Worm (Caenorhabditis elegans) whole organism, midembryonic: ENCODE data around the gene gpx-5.

ENCODE experiments used
- T22C8.4 ChIP-seq: fragments of 200-800 bp; sonication (Bioruptor generic); IDR thresholded peaks from 2 replicates; pipeline ENCODE4 v1.3.6; 2022; ENCODE audit warnings: missing genetic modification characterization, missing compliant biosample characterization
- cog-1 ChIP-seq: sonication (generic microtip); optimal IDR thresholded peaks from 2 replicates; lab custom pipeline; 2016; ENCODE audit warnings: missing genetic modification characterization, missing compliant biosample characterization
- flt-1 ChIP-seq: fragments of 200-800 bp; sonication (Bioruptor generic); IDR thresholded peaks from 2 replicates; pipeline ENCODE4 v1.3.6; 2022; ENCODE audit warnings: missing genetic modification characterization, missing compliant biosample characterization
- klf-2 ChIP-seq: fragments of 200-800 bp; sonication (Bioruptor generic); conservative IDR thresholded peaks from 2 replicates; pipeline ENCODE4 v1.3.6; 2022; ENCODE audit warnings: missing genetic modification reagents, missing genetic modification characterization, missing compliant biosample characterization
- med-1 ChIP-seq: sonication (generic microtip); optimal IDR thresholded peaks from 2 replicates; lab custom pipeline; 2017; ENCODE audit warnings: missing genetic modification characterization, mild to moderate bottlenecking, missing compliant biosample characterization, antibody characterized with exemption, missing genetic modification reagents; ENCODE audit not compliant: insufficient read depth
- ref-1 ChIP-seq: fragments of 200-800 bp; sonication (Bioruptor generic); conservative IDR thresholded peaks from 2 replicates; pipeline ENCODE4 v1.3.6; 2022; ENCODE audit warnings: missing genetic modification reagents, missing genetic modification characterization, missing compliant biosample characterization
- tab-1 ChIP-seq: fragments of 200-800 bp; sonication (Bioruptor generic); IDR thresholded peaks from 2 replicates; pipeline ENCODE4 v1.3.6; 2022; ENCODE audit warnings: missing genetic modification characterization, missing compliant biosample characterization
- ztf-23 ChIP-seq: fragments of 200-800 bp; sonication (Bioruptor generic); IDR thresholded peaks from 2 replicates; pipeline ENCODE4 v1.3.6; 2022; ENCODE audit warnings: missing genetic modification reagents, missing genetic modification characterization, missing compliant biosample characterization
- ztf-29 ChIP-seq: fragments of 200-800 bp; sonication (Bioruptor generic); IDR thresholded peaks from 2 replicates; pipeline ENCODE4 v1.3.6; 2022; ENCODE audit warnings: missing genetic modification reagents, missing genetic modification characterization, missing compliant biosample characterization

The gpx-5 gene

ce11 chrX:9548011-9548795 lies 36.3 kb upstream of the gpx-5 start:
- no peak for TF ChIP-seq klf-2 (GFP tag; lab: Robert Waterston, UW)
- no peak for TF ChIP-seq T22C8.4 (GFP tag; lab: Robert Waterston, UW)
- TF ChIP-seq cog-1 (tag; lab: Kevin White, UChicago), result no peak
- TF ChIP-seq ztf-23 (GFP tag; lab: Robert Waterston, UW), result no peak
- TF ChIP-seq ztf-29 (GFP tag; lab: Robert Waterston, UW), result no peak
- TF ChIP-seq med-1, result no peak
- no peak for TF ChIP-seq ref-1
- no peak for TF ChIP-seq flt-1 (GFP tag; lab: Robert Waterston, UW)
- no peak for TF ChIP-seq tab-1 (GFP tag; lab: Robert Waterston, UW)

- no peak for TF ChIP-seq T22C8.4 (GFP tag; lab: Robert Waterston, UW)
- TF ChIP-seq ref-1, result no peak
- TF ChIP-seq tab-1 (GFP tag; lab: Robert Waterston, UW), result no peak
- no peak for TF ChIP-seq flt-1 (GFP tag; lab: Robert Waterston, UW)
Observed at ce11 chrX:9548890-9549289, 35.6 kb upstream of the gpx-5 start.

ce11 chrX:9549657-9550369 lies 34.7 kb upstream of the gpx-5 start:
- TF ChIP-seq tab-1 (GFP tag; lab: Robert Waterston, UW) (no peak), flt-1 (GFP tag; lab: Robert Waterston, UW) (no peak), T22C8.4 (GFP tag; lab: Robert Waterston, UW) (no peak), med-1 (no peak), klf-2 (GFP tag; lab: Robert Waterston, UW) (no peak), ztf-23 (GFP tag; lab: Robert Waterston, UW) (no peak), ref-1 (no peak), ztf-29 (GFP tag; lab: Robert Waterston, UW) (no peak), cog-1 (tag; lab: Kevin White, UChicago) (no peak)

- TF ChIP-seq T22C8.4 (GFP tag; lab: Robert Waterston, UW), result no peak
- no peak for TF ChIP-seq ztf-23 (GFP tag; lab: Robert Waterston, UW)
- TF ChIP-seq flt-1 (GFP tag; lab: Robert Waterston, UW), result no peak
- TF ChIP-seq med-1, result no peak
- no peak for TF ChIP-seq ztf-29 (GFP tag; lab: Robert Waterston, UW)
- TF ChIP-seq tab-1 (GFP tag; lab: Robert Waterston, UW), result no peak
- TF ChIP-seq klf-2 (GFP tag; lab: Robert Waterston, UW), result no peak
- no peak for TF ChIP-seq ref-1
- no peak for TF ChIP-seq cog-1 (tag; lab: Kevin White, UChicago)
Observed at ce11 chrX:9550519-9550918, 33.9 kb upstream of the gpx-5 start.

- TF ChIP-seq ref-1 (no peak), cog-1 (tag; lab: Kevin White, UChicago) (no peak), T22C8.4 (GFP tag; lab: Robert Waterston, UW) (no peak), klf-2 (GFP tag; lab: Robert Waterston, UW) (no peak), tab-1 (GFP tag; lab: Robert Waterston, UW) (no peak), ztf-29 (GFP tag; lab: Robert Waterston, UW) (no peak), ztf-23 (GFP tag; lab: Robert Waterston, UW) (no peak), flt-1 (GFP tag; lab: Robert Waterston, UW) (no peak), med-1 (no peak)
Observed at ce11 chrX:9551112-9551511, 33.4 kb upstream of the gpx-5 start.

- TF ChIP-seq tab-1 (GFP tag; lab: Robert Waterston, UW) (no peak), cog-1 (tag; lab: Kevin White, UChicago) (no peak), ref-1 (no peak), T22C8.4 (GFP tag; lab: Robert Waterston, UW) (no peak), flt-1 (GFP tag; lab: Robert Waterston, UW) (0 out of 2 replicates have a peak, but pooled peaks have one; percentile 20)
Observed at ce11 chrX:9552404-9552803, 32.1 kb upstream of the gpx-5 start.

ce11 chrX:9553095-9553494 lies 31.4 kb upstream of the gpx-5 start:
- TF ChIP-seq tab-1 (GFP tag; lab: Robert Waterston, UW), result no peak
- TF ChIP-seq T22C8.4 (GFP tag; lab: Robert Waterston, UW), result no peak
- no peak for TF ChIP-seq klf-2 (GFP tag; lab: Robert Waterston, UW)
- no peak for TF ChIP-seq ztf-29 (GFP tag; lab: Robert Waterston, UW)
- no peak for TF ChIP-seq ref-1
- no peak for TF ChIP-seq med-1
- no peak for TF ChIP-seq cog-1 (tag; lab: Kevin White, UChicago)
- TF ChIP-seq ztf-23 (GFP tag; lab: Robert Waterston, UW), result no peak

ce11 chrX:9555238-9555637 lies 29.2 kb upstream of the gpx-5 start:
- no peak for TF ChIP-seq T22C8.4 (GFP tag; lab: Robert Waterston, UW)

ce11 chrX:9556038-9556437 lies 28.4 kb upstream of the gpx-5 start:
- no peak for TF ChIP-seq klf-2 (GFP tag; lab: Robert Waterston, UW)
- TF ChIP-seq ref-1, result no peak
- TF ChIP-seq T22C8.4 (GFP tag; lab: Robert Waterston, UW), result no peak
- no peak for TF ChIP-seq flt-1 (GFP tag; lab: Robert Waterston, UW)

- TF ChIP-seq cog-1 (tag; lab: Kevin White, UChicago) (no peak), ztf-23 (GFP tag; lab: Robert Waterston, UW) (no peak), tab-1 (GFP tag; lab: Robert Waterston, UW) (peak; percentile 30; the same call in 1 of the 2 replicates), flt-1 (GFP tag; lab: Robert Waterston, UW) (0 out of 2 replicates have a peak, but pooled peaks have one; percentile 36)
Observed at ce11 chrX:9560931-9561330, 23.5 kb upstream of the gpx-5 start.
